Fruit fly (Drosophila melanogaster) whole organism, pupa: ENCODE measurements around the gene fln.

Experiments
- CG10348 ChIP-seq: fragments of 200-800 bp; sonication (Bioruptor generic); IDR thresholded peaks from 2 replicates; pipeline ENCODE4 v1.3.6; 2022; ENCODE audit warnings: missing biosample characterization, missing genetic modification characterization
- CG12605 ChIP-seq: fragments of 200-800 bp; sonication (Bioruptor generic); IDR thresholded peaks from 2 replicates; pipeline ENCODE4 v1.3.6; 2022; ENCODE audit warnings: missing biosample characterization, missing genetic modification characterization
- CG13204 ChIP-seq: fragments of 200-800 bp; sonication (Bioruptor generic); optimal IDR thresholded peaks from 2 replicates; lab custom pipeline; 2018; ENCODE audit warnings: missing biosample characterization, mild to moderate bottlenecking, missing genetic modification characterization, moderate library complexity
- CG14655 ChIP-seq: fragments of 200-800 bp; sonication (Bioruptor generic); optimal IDR thresholded peaks from 3 replicates; lab custom pipeline; 2017; ENCODE audit warnings: mild to moderate bottlenecking, missing biosample characterization, missing genetic modification reagents, missing genetic modification characterization
- CG15710 ChIP-seq: fragments of 200-800 bp; sonication (Bioruptor generic); optimal IDR thresholded peaks from 2 replicates; lab custom pipeline; 2018; ENCODE audit warnings: missing biosample characterization, mild to moderate bottlenecking, missing genetic modification characterization, moderate library complexity
- CG17806 ChIP-seq: fragments of 200-800 bp; sonication (Bioruptor generic); optimal IDR thresholded peaks from 2 replicates; lab custom pipeline; 2018; ENCODE audit warnings: missing biosample characterization, mild to moderate bottlenecking, missing genetic modification characterization, moderate library complexity
- CG32121 ChIP-seq: fragments of 200-800 bp; sonication (Bioruptor generic); IDR thresholded peaks from 2 replicates; pipeline ENCODE4 v1.3.6; 2022; ENCODE audit warnings: missing biosample characterization, missing genetic modification characterization
- CG34367 ChIP-seq: fragments of 200-800 bp; sonication (Bioruptor generic); optimal IDR thresholded peaks from 2 replicates; lab custom pipeline; 2018; ENCODE audit warnings: missing biosample characterization, mild to moderate bottlenecking, missing genetic modification characterization
- CG4496 ChIP-seq: fragments of 200-800 bp; sonication (Bioruptor generic); IDR thresholded peaks from 3 replicates; pipeline ENCODE4 v1.3.6; 2022; ENCODE audit warnings: missing biosample characterization, missing genetic modification characterization
- CG8159 ChIP-seq: fragments of 200-800 bp; sonication (Bioruptor generic); optimal IDR thresholded peaks from 3 replicates; lab custom pipeline; 2018; ENCODE audit warnings: missing biosample characterization, mild to moderate bottlenecking, missing genetic modification characterization, moderate library complexity
- CG8301 ChIP-seq: fragments of 200-800 bp; sonication (Bioruptor generic); optimal IDR thresholded peaks from 2 replicates; lab custom pipeline; 2018; ENCODE audit warnings: missing biosample characterization, mild to moderate bottlenecking, missing genetic modification characterization
- CG9948 ChIP-seq: fragments of 200-800 bp; sonication (Bioruptor generic); optimal IDR thresholded peaks from 2 replicates; lab custom pipeline; 2018; ENCODE audit warnings: missing biosample characterization, mild to moderate bottlenecking, missing genetic modification characterization, moderate library complexity
- D1 ChIP-seq: fragments of 200-800 bp; sonication (Bioruptor generic); optimal IDR thresholded peaks from 2 replicates; lab custom pipeline; 2018; ENCODE audit warnings: missing biosample characterization, mild to moderate bottlenecking, missing genetic modification characterization, moderate library complexity
- EcR ChIP-seq: fragments of 200-800 bp; sonication (Bioruptor generic); optimal IDR thresholded peaks from 3 replicates; lab custom pipeline; 2019; ENCODE audit warnings: missing biosample characterization, missing genetic modification characterization, mild to moderate bottlenecking, moderate library complexity, missing genetic modification reagents
- Ets98B ChIP-seq: fragments of 200-800 bp; sonication (Bioruptor generic); IDR thresholded peaks from 2 replicates; pipeline ENCODE4 v1.3.6; 2022; ENCODE audit warnings: missing biosample characterization, missing genetic modification characterization
- Pif1A ChIP-seq: fragments of 200-800 bp; sonication (Bioruptor generic); optimal IDR thresholded peaks from 3 replicates; lab custom pipeline; 2016; ENCODE audit warnings: missing biosample characterization, missing genetic modification characterization
- Pif1B ChIP-seq: fragments of 200-800 bp; sonication (Bioruptor generic); optimal IDR thresholded peaks from 3 replicates; lab custom pipeline; 2016; ENCODE audit warnings: missing biosample characterization, missing genetic modification characterization
- Snoo ChIP-seq: fragments of 200-800 bp; sonication (Bioruptor generic); optimal IDR thresholded peaks from 3 replicates; lab custom pipeline; 2017; ENCODE audit warnings: missing biosample characterization, mild to moderate bottlenecking, missing genetic modification characterization, inconsistent platforms
- fd96Ca ChIP-seq: fragments of 200-800 bp; sonication (Bioruptor generic); IDR thresholded peaks from 3 replicates; pipeline ENCODE4 v1.3.6; 2022; ENCODE audit warnings: missing biosample characterization, missing genetic modification characterization
- gl ChIP-seq: fragments of 200-800 bp; sonication (Bioruptor generic); optimal IDR thresholded peaks from 2 replicates; lab custom pipeline; 2018; ENCODE audit warnings: missing biosample characterization, mild to moderate bottlenecking, missing genetic modification characterization
- rn ChIP-seq: fragments of 200-800 bp; sonication (Bioruptor generic); IDR thresholded peaks from 2 replicates; pipeline ENCODE4 v1.3.6; 2022; ENCODE audit warnings: missing biosample characterization, missing genetic modification characterization

fln gene

DNA sequence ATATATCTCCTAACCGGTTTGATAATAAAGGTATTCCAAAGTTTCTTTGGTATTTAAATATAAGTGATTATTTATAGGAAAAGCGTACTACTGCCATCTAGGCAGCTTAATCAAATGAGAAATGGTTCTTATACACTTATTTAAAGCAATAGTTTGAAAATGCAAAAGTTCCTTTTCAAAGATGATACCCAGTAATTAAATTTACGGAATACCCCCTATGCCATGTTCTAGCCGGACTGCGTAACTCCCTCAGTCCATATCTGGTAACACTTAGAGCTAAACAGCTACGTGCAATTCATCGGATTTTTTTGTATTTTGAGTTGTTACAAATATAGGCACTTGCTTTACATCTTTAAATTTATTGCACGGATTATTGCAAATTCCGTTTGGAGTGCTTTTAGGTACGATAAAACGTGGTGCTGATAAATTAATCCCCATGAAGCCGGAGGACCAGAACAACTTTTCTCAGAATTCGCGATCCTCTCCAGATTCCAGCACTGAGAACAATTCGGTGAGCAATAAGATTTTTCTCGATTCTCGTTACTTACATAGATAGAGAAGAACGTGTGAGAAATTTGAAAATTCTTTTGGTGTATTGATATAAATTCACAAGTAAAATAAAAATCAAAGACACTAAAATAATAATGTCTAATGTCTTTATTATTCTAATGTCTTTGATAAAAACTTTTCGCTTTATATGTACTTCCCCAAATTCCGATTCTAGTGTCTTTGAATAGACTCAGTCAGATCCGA is 11.6 kb upstream of the fln start, which contains the start of gene CG7668:
TSS of gene CG7668 (plus strand) at position 255 of the 753 bp plus-strand sequence.
- TF ChIP-seq Pif1B (GFP tag; lab: Kevin White, UChicago) (peak; percentile 80), CG10348 (GFP tag; lab: Robert Waterston, UW) (0 out of 2 replicates have a peak, but pooled peaks have one; percentile 20), Pif1A (GFP tag; lab: Kevin White, UChicago) (peak; percentile 89), rn (no peak; the same call in 1 of the 2 replicates), CG8301 (tag; lab: Kevin White, UChicago) (peak; percentile 87), CG9948 (tag; lab: Kevin White, UChicago) (peak; percentile 86), Snoo (tag; lab: Kevin White, UChicago) (peak; percentile 91), CG15710 (tag; lab: Kevin White, UChicago) (peak; percentile 92), CG14655 (GFP tag; lab: Kevin White, UChicago) (peak; percentile 89), CG12605 (GFP tag; lab: Robert Waterston, UW) (peak; percentile 89), CG17806 (tag; lab: Kevin White, UChicago) (peak; percentile 92), fd96Ca (no peak), D1 (tag; lab: Kevin White, UChicago) (peak; percentile 81), Ets98B (GFP tag; lab: Robert Waterston, UW) (peak; percentile 93), CG13204 (GFP tag; lab: Kevin White, UChicago) (no peak), CG34367 (tag; lab: Kevin White, UChicago) (peak; percentile 83), gl (peak; percentile 83), CG8159 (tag; lab: Kevin White, UChicago) (peak; percentile 92), CG4496 (GFP tag; lab: Robert Waterston, UW) (peak; percentile 96), CG32121 (GFP tag; lab: Robert Waterston, UW) (peak; percentile 90), EcR (GFP tag; lab: Kevin White, UChicago) (no peak)
- TF ChIP-seq, all 21 proteins: peak for 17

DNA sequence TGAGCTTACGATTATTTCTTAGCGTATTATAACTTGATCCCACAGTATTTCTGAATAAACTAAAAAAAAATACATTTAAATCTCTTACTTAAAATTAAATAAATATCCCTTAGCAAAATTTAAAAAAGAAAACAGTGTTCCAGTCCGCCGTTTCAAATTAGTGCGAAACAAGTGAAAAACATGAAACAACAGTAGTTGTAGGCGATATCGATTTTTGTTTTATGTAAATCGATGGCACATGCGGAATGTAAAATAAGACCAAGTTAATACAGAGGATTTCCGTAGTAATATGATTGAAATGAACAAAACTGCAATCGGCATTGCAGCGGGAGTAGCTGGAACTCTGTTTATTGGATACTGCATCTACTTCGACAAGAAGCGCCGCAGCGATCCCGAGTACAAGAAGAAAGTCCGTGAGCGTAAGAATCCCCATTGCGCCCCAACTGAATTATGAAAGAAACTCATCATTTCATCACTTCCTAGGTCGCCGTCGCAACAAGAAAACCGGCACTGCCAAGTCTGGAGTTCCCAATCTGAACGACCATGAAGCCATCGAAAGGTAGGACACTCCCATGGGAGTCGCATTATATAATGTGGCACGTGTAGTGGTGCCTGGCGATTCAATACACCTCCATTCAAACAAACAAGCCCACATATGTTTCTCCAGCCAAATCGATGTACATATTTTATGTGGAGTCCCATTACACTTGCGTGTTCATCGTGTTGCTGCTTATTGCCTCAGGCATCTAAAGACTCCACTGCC is 10.0 kb upstream of the fln start:
- TF ChIP-seq CG4496 (GFP tag; lab: Robert Waterston, UW): no peak

- TF ChIP-seq CG34367 (tag; lab: Kevin White, UChicago) (no peak), Pif1B (GFP tag; lab: Kevin White, UChicago) (no peak), Ets98B (GFP tag; lab: Robert Waterston, UW) (no peak), CG14655 (GFP tag; lab: Kevin White, UChicago) (no peak), CG8301 (tag; lab: Kevin White, UChicago) (no peak), CG32121 (GFP tag; lab: Robert Waterston, UW) (no peak), CG13204 (GFP tag; lab: Kevin White, UChicago) (no peak), EcR (GFP tag; lab: Kevin White, UChicago) (no peak), CG12605 (GFP tag; lab: Robert Waterston, UW) (no peak), fd96Ca (no peak), D1 (tag; lab: Kevin White, UChicago) (no peak), gl (no peak), CG9948 (tag; lab: Kevin White, UChicago) (no peak), rn (no peak)
Measured at dm6 chr3L:20000081-20000736, 9.2 kb upstream of the fln start, which contains the start of the genes Tom20 and Gabat. Tom20 (plus strand) TSS chr3L:20000644. Gabat (minus strand) TSS chr3L:20000686.

- TF ChIP-seq CG8159 (tag; lab: Kevin White, UChicago): no peak
- no peak for TF ChIP-seq CG9948 (tag; lab: Kevin White, UChicago)
- TF ChIP-seq Pif1A (GFP tag; lab: Kevin White, UChicago): no peak
- TF ChIP-seq Pif1B (GFP tag; lab: Kevin White, UChicago): no peak
- no peak for TF ChIP-seq CG32121 (GFP tag; lab: Robert Waterston, UW)
- no peak for TF ChIP-seq CG14655 (GFP tag; lab: Kevin White, UChicago)
- no peak for TF ChIP-seq fd96Ca
- no peak for TF ChIP-seq gl
- TF ChIP-seq Ets98B (GFP tag; lab: Robert Waterston, UW): no peak
- no peak for TF ChIP-seq CG34367 (tag; lab: Kevin White, UChicago)
- TF ChIP-seq CG17806 (tag; lab: Kevin White, UChicago): no peak
- TF ChIP-seq rn: no peak
- no peak for TF ChIP-seq EcR (GFP tag; lab: Kevin White, UChicago)
Measured at dm6 chr3L:19994015-19994414, 3.0 kb upstream of the fln start.

DNA sequence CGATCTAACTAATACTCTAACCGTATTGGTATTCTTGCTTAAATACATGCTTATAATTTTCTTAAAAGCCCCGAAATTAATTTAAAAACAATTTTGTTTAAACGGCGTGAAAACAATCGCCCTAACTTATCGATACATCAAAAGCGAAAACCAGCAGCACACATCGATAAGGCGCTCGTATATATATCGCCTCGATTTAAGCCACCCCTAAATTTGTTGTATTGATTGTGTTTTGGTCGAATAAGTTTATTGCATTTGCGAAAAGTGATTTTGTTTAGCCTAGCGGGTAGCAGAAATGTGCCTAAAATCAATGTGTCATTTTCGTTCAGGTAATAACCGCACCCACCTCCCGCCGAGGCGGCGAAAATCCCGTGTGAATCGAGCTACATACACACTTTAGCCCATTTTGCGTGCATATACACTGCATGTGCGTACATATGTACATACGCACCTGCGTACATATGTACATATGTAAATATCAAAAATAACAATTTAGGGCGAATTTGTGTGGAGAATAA is 753 bp upstream of the fln start, which contains the start of the genes CG7646 and Nca:
TSS of gene CG7646 (plus strand) at position 174 of the 518 bp plus-strand sequence.
TSS of gene Nca (plus strand) at position 174 of the 518 bp plus-strand sequence.
- TF ChIP-seq CG8159 (tag; lab: Kevin White, UChicago) (no peak), D1 (tag; lab: Kevin White, UChicago) (peak; percentile 69)
